Fruit fly (Drosophila melanogaster) whole organism, pupa: ENCODE data around the gene ND-75.

Source experiments
- CG14655 ChIP-seq: fragments of 200-800 bp; sonication (Bioruptor generic); optimal IDR thresholded peaks from 3 replicates; lab custom pipeline; 2017; ENCODE audit warnings: mild to moderate bottlenecking, missing biosample characterization, missing genetic modification reagents, missing genetic modification characterization
- CG15710 ChIP-seq: fragments of 200-800 bp; sonication (Bioruptor generic); optimal IDR thresholded peaks from 2 replicates; lab custom pipeline; 2018; ENCODE audit warnings: missing biosample characterization, mild to moderate bottlenecking, missing genetic modification characterization, moderate library complexity
- CG4496 ChIP-seq: fragments of 200-800 bp; sonication (Bioruptor generic); IDR thresholded peaks from 3 replicates; pipeline ENCODE4 v1.3.6; 2022; ENCODE audit warnings: missing biosample characterization, missing genetic modification characterization
- CG8159 ChIP-seq: fragments of 200-800 bp; sonication (Bioruptor generic); optimal IDR thresholded peaks from 3 replicates; lab custom pipeline; 2018; ENCODE audit warnings: missing biosample characterization, mild to moderate bottlenecking, missing genetic modification characterization, moderate library complexity
- CG8301 ChIP-seq: fragments of 200-800 bp; sonication (Bioruptor generic); optimal IDR thresholded peaks from 2 replicates; lab custom pipeline; 2018; ENCODE audit warnings: missing biosample characterization, mild to moderate bottlenecking, missing genetic modification characterization
- D1 ChIP-seq: fragments of 200-800 bp; sonication (Bioruptor generic); optimal IDR thresholded peaks from 2 replicates; lab custom pipeline; 2018; ENCODE audit warnings: missing biosample characterization, mild to moderate bottlenecking, missing genetic modification characterization, moderate library complexity
- EcR ChIP-seq: fragments of 200-800 bp; sonication (Bioruptor generic); optimal IDR thresholded peaks from 3 replicates; lab custom pipeline; 2019; ENCODE audit warnings: missing biosample characterization, missing genetic modification characterization, mild to moderate bottlenecking, moderate library complexity, missing genetic modification reagents
- Pif1B ChIP-seq: fragments of 200-800 bp; sonication (Bioruptor generic); optimal IDR thresholded peaks from 3 replicates; lab custom pipeline; 2016; ENCODE audit warnings: missing biosample characterization, missing genetic modification characterization
- fd96Ca ChIP-seq: fragments of 200-800 bp; sonication (Bioruptor generic); IDR thresholded peaks from 3 replicates; pipeline ENCODE4 v1.3.6; 2022; ENCODE audit warnings: missing biosample characterization, missing genetic modification characterization
- rn ChIP-seq: fragments of 200-800 bp; sonication (Bioruptor generic); IDR thresholded peaks from 2 replicates; pipeline ENCODE4 v1.3.6; 2022; ENCODE audit warnings: missing biosample characterization, missing genetic modification characterization

- peak; percentile 47 for TF ChIP-seq CG14655
- TF ChIP-seq D1 (tag; lab: Kevin White, UChicago), result no peak
- no peak; the same call in 2 of the 3 replicates for TF ChIP-seq fd96Ca
- peak; percentile 73 for TF ChIP-seq EcR (GFP tag; lab: Kevin White, UChicago)
- TF ChIP-seq CG4496, result peak; percentile 46; the same call in 2 of the 3 replicates
- TF ChIP-seq rn, result no peak
- TF ChIP-seq CG8159 (tag; lab: Kevin White, UChicago), result peak; percentile 37
- TF ChIP-seq CG15710 (tag; lab: Kevin White, UChicago), result peak; percentile 25
- TF ChIP-seq CG8301 (tag; lab: Kevin White, UChicago), result peak; percentile 20
- TF ChIP-seq Pif1B (GFP tag; lab: Kevin White, UChicago), result no peak
Observed at dm6 chrX:8202724-8203362, 48.6 kb downstream of the ND-75 start.
